Worm (Caenorhabditis elegans) whole organism, L2 larva: ENCODE data around the gene F32H5.1.

ENCODE experiments used
- lin-39 ChIP-seq: fragments of 150-350 bp; optimal IDR thresholded peaks from 2 replicates; lab custom pipeline; 2014; ENCODE audit warnings: missing biosample characterization, missing genetic modification reagents, missing genetic modification characterization
- nhr-12 ChIP-seq: fragments of 150-350 bp; optimal IDR thresholded peaks from 2 replicates; lab custom pipeline; 2014; ENCODE audit warnings: missing biosample characterization, missing genetic modification characterization
- zag-1 ChIP-seq: fragments of 150-350 bp; optimal IDR thresholded peaks from 2 replicates; lab custom pipeline; 2014; ENCODE audit warnings: missing biosample characterization, missing genetic modification characterization
- ztf-4 ChIP-seq: fragments of 150-350 bp; optimal IDR thresholded peaks from 2 replicates; lab custom pipeline; 2014; ENCODE audit warnings: missing biosample characterization, missing genetic modification characterization

ce11 chrV:13366488-13366887 is 8.7 kb upstream of the F32H5.1 start:
- TF ChIP-seq nhr-12 (tag; lab: Kevin White, UChicago) (no peak), lin-39 (tag; lab: Kevin White, UChicago) (no peak), ztf-4 (tag; lab: Kevin White, UChicago) (no peak), zag-1 (no peak)
